Worm (Caenorhabditis elegans): ENCODE results near the gene F56C3.7.
A peak's percentile ranks its signal among the peaks of the same experiment; 100 is the strongest.

F56C3.7 gene

DNA sequence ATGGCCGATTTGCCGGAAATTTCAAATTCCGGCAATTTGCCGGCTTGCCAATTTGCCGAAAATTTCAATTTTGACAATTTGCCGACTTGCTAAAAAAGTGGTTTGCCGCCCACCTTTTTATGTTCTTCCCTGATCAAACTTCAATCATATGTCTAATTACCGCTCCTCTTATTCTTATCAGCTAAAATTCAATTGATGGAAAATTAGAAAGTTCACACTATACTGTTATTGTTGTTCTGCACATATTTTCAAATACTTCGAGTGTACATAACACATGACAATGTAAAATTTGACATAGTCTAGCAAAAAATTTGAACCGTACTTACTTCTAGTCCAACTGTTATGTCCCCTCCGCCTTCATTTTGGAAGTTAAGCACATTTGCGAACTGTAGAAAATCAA lies 32.8 kb downstream of the F56C3.7 start:
- TF ChIP-seq cog-1 (tag; optimal IDR thresholded peaks at IDR 0.05) (no peak), T22C8.4 (GFP tag; IDR thresholded peaks at IDR 0.05) (no peak), flt-1 (GFP tag; IDR thresholded peaks at IDR 0.05) (no peak), tab-1 (GFP tag; IDR thresholded peaks at IDR 0.05) (no peak), ref-1 (GFP tag; conservative IDR thresholded peaks at IDR 0.05) (no peak)

- TF ChIP-seq klf-2 (GFP tag; conservative IDR thresholded peaks at IDR 0.05) = no peak
- no peak for TF ChIP-seq flt-1 (GFP tag; IDR thresholded peaks at IDR 0.05)
- no peak for TF ChIP-seq ztf-23 (GFP tag; IDR thresholded peaks at IDR 0.05)
- TF ChIP-seq cog-1 (tag; optimal IDR thresholded peaks at IDR 0.05) = no peak
- no peak for TF ChIP-seq med-1 (GFP tag; optimal IDR thresholded peaks at IDR 0.05; ENCODE audit: insufficient read depth)
- no peak for TF ChIP-seq ztf-29 (GFP tag; IDR thresholded peaks at IDR 0.05)
- no peak for TF ChIP-seq T22C8.4 (GFP tag; IDR thresholded peaks at IDR 0.05)
- TF ChIP-seq ref-1 (GFP tag; conservative IDR thresholded peaks at IDR 0.05) = no peak
- TF ChIP-seq tab-1 (GFP tag; IDR thresholded peaks at IDR 0.05) = no peak
These were observed 33.6 kb downstream of the F56C3.7 start, which contains the start of gene ttr-37 for ce11 chrX:1337009-1337408. ttr-37 (minus strand) TSS chrX:1337175.

ce11 chrX:1329847-1330246 lies 40.7 kb downstream of the F56C3.7 start, which contains the start of gene F21E9.2:
F21E9.2 (minus strand) TSS chrX:1329947.
- TF ChIP-seq tab-1 (GFP tag; IDR thresholded peaks at IDR 0.05) (no peak), cog-1 (tag; optimal IDR thresholded peaks at IDR 0.05) (no peak), med-1 (GFP tag; optimal IDR thresholded peaks at IDR 0.05; ENCODE audit: insufficient read depth) (no peak), ztf-29 (GFP tag; IDR thresholded peaks at IDR 0.05) (no peak), T22C8.4 (GFP tag; IDR thresholded peaks at IDR 0.05) (no peak), ztf-23 (GFP tag; IDR thresholded peaks at IDR 0.05) (no peak), ref-1 (GFP tag; conservative IDR thresholded peaks at IDR 0.05) (no peak), flt-1 (GFP tag; IDR thresholded peaks at IDR 0.05) (no peak)

DNA sequence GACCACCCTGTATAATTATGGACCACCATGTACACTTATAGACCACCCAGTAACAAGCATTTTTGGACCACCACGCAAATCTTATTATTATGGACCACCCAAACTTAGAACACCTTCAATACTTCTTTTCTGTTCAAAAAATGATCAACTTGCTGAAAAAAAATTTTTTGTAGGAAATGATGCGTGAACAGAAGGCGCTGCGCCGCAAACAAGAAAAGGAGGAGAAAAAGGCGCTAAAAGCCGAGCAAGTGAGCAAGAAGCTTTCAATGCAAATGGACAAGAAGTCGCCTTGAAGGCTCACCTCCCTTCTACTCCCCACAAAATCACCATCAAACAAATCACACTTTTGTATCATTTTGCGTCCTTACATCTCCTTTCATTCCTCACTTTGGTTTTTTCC lies 43.4 kb downstream of the F56C3.7 start:
- no peak for TF ChIP-seq flt-1 (GFP tag; IDR thresholded peaks at IDR 0.05)
- no peak for TF ChIP-seq med-1 (GFP tag; optimal IDR thresholded peaks at IDR 0.05; ENCODE audit: insufficient read depth)
- no peak for TF ChIP-seq klf-2 (GFP tag; conservative IDR thresholded peaks at IDR 0.05)
- TF ChIP-seq T22C8.4 (GFP tag; IDR thresholded peaks at IDR 0.05) = no peak
- TF ChIP-seq cog-1 (tag; optimal IDR thresholded peaks at IDR 0.05) = no peak
- no peak for TF ChIP-seq ztf-23 (GFP tag; IDR thresholded peaks at IDR 0.05)
- TF ChIP-seq ref-1 (GFP tag; conservative IDR thresholded peaks at IDR 0.05) = no peak
- TF ChIP-seq ztf-29 (GFP tag; IDR thresholded peaks at IDR 0.05) = no peak
- no peak for TF ChIP-seq tab-1 (GFP tag; IDR thresholded peaks at IDR 0.05)

DNA sequence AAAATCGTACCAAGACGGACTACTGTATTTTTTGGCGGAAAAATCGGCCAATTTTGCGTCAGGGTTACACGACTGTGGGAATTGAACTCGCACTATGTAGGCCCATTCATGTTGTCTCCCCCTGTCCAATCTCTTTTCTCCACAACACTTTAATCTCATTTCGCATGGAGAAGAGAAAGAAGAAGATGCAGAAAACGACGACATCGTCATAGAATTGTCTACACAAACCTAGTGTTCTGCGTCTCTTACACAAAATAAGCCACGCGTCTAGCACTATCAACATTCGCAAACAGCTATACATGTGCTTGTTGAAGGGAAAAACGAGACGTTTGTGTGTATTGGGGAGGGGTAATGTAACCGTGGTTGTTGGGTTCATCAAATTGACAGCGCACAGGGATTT lies 47.6 kb downstream of the F56C3.7 start:
- TF ChIP-seq klf-2 (GFP tag; conservative IDR thresholded peaks at IDR 0.05) (no peak), ztf-23 (GFP tag; IDR thresholded peaks at IDR 0.05) (no peak), ref-1 (GFP tag; conservative IDR thresholded peaks at IDR 0.05) (no peak), ztf-29 (GFP tag; IDR thresholded peaks at IDR 0.05) (no peak), flt-1 (GFP tag; IDR thresholded peaks at IDR 0.05) (0 out of 2 replicates have a peak, but pooled peaks have one; percentile 34), T22C8.4 (GFP tag; IDR thresholded peaks at IDR 0.05) (no peak), tab-1 (GFP tag; IDR thresholded peaks at IDR 0.05) (no peak), cog-1 (tag; optimal IDR thresholded peaks at IDR 0.05) (peak; percentile 9), med-1 (GFP tag; optimal IDR thresholded peaks at IDR 0.05; ENCODE audit: insufficient read depth) (no peak)

DNA sequence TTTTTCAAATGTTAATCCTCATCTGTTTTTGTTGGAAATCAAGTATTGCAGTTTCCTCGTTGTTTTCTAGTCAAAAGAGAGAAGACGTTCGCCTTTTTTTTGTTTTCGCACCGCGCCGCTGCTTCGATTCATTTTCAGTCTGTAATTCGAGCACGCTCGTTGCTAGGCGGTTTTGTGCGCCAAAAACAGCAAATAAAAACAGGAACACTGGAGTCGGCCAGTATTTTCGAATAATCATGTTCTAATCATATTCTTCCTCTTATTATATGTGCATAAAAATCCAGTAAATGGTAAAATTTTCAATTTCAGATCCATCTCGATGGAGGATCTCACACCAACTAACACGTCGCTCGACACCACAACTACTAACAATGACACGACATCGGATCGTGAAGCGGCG lies 49.5 kb downstream of the F56C3.7 start, which contains the start of gene pdk-1:
Gene pdk-1 (plus strand): TSS at position 301 of the 400 bp plus-strand sequence.
- TF ChIP-seq T22C8.4 (GFP tag; IDR thresholded peaks at IDR 0.05) (no peak), ref-1 (GFP tag; conservative IDR thresholded peaks at IDR 0.05) (no peak), tab-1 (GFP tag; IDR thresholded peaks at IDR 0.05) (no peak), ztf-23 (GFP tag; IDR thresholded peaks at IDR 0.05) (no peak), med-1 (GFP tag; optimal IDR thresholded peaks at IDR 0.05; ENCODE audit: insufficient read depth) (no peak), cog-1 (tag; optimal IDR thresholded peaks at IDR 0.05) (no peak), klf-2 (GFP tag; conservative IDR thresholded peaks at IDR 0.05) (no peak)

Data from whole organism, midembryonic.